Worm (Caenorhabditis elegans) whole organism, early embryonic: ENCODE results near the gene flp-14.
A peak's percentile ranks its signal among the peaks of the same experiment; 100 is the strongest.

Source experiments
- B0310.2 ChIP-seq: sonication (generic microtip); optimal IDR thresholded peaks from 2 replicates; lab custom pipeline; 2016; ENCODE audit warnings: mild to moderate bottlenecking, missing genetic modification characterization, missing compliant biosample characterization
- F13C5.2 ChIP-seq: sonication (generic microtip); optimal IDR thresholded peaks from 2 replicates; lab custom pipeline; 2017; ENCODE audit warnings: mild to moderate bottlenecking, missing genetic modification characterization, inconsistent platforms, missing compliant biosample characterization
- aly-1 ChIP-seq: sonication (generic microtip); optimal IDR thresholded peaks from 2 replicates; lab custom pipeline; 2016; ENCODE audit warnings: missing genetic modification characterization, missing compliant biosample characterization
- ama-1 ChIP-seq: fragments of 150-350 bp; optimal IDR thresholded peaks from 2 replicates; lab custom pipeline; 2014
- ceh-13 ChIP-seq: fragments of 200-800 bp; sonication (Bioruptor generic); optimal IDR thresholded peaks from 2 replicates; lab custom pipeline; 2018; ENCODE audit warnings: mild to moderate bottlenecking, missing genetic modification characterization, missing compliant biosample characterization
- ceh-36 ChIP-seq: sonication (generic microtip); optimal IDR thresholded peaks from 2 replicates; lab custom pipeline; 2016; ENCODE audit warnings: missing genetic modification characterization, inconsistent platforms, missing compliant biosample characterization
- ets-7 ChIP-seq: sonication (generic microtip); optimal IDR thresholded peaks from 2 replicates; lab custom pipeline; 2016; ENCODE audit warnings: missing genotype, missing genetic modification characterization, missing compliant biosample characterization
- flt-1 ChIP-seq: fragments of 200-800 bp; sonication (Bioruptor generic); IDR thresholded peaks from 2 replicates; pipeline ENCODE4 v1.3.6; 2022; ENCODE audit warnings: missing genetic modification characterization, missing compliant biosample characterization
- hmbx-1 ChIP-seq: sonication (generic microtip); optimal IDR thresholded peaks from 2 replicates; lab custom pipeline; 2016; ENCODE audit warnings: mild to moderate bottlenecking, missing genetic modification characterization, missing compliant biosample characterization
- hmg-4 ChIP-seq: fragments of 200-800 bp; sonication (Bioruptor generic); optimal IDR thresholded peaks from 2 replicates; lab custom pipeline; 2018; ENCODE audit warnings: mild to moderate bottlenecking, missing genetic modification characterization, missing compliant biosample characterization
- hnd-1 ChIP-seq: sonication (generic microtip); optimal IDR thresholded peaks from 2 replicates; lab custom pipeline; 2016; ENCODE audit warnings: missing genetic modification characterization, missing compliant biosample characterization
- pes-1 ChIP-seq: fragments of 200-800 bp; sonication (Bioruptor generic); IDR thresholded peaks from 2 replicates; pipeline ENCODE4 v1.3.6; 2022; ENCODE audit warnings: missing genetic modification reagents, missing genetic modification characterization, missing compliant biosample characterization
- scrt-1 ChIP-seq: fragments of 200-800 bp; sonication (Bioruptor generic); IDR thresholded peaks from 2 replicates; pipeline ENCODE4 v1.3.6; 2022; ENCODE audit warnings: missing genetic modification characterization, missing compliant biosample characterization
- sea-1 ChIP-seq: fragments of 200-800 bp; sonication (Bioruptor generic); conservative IDR thresholded peaks from 2 replicates; pipeline ENCODE4 v1.3.6; 2022; ENCODE audit warnings: missing genetic modification characterization, missing compliant biosample characterization
- tbx-11 ChIP-seq: fragments of 200-800 bp; sonication (Bioruptor generic); IDR thresholded peaks from 2 replicates; pipeline ENCODE4 v1.3.6; 2022; ENCODE audit warnings: missing genetic modification characterization, missing compliant biosample characterization
- tbx-37 ChIP-seq: fragments of 200-800 bp; sonication (Bioruptor generic); conservative IDR thresholded peaks from 2 replicates; pipeline ENCODE4 v1.3.6; 2022; ENCODE audit warnings: missing genetic modification reagents, missing genetic modification characterization, missing compliant biosample characterization
- tra-4 ChIP-seq: sonication (generic microtip); optimal IDR thresholded peaks from 2 replicates; lab custom pipeline; 2017; ENCODE audit warnings: missing genetic modification characterization, missing compliant biosample characterization

flp-14 gene

ce11 chrIII:12919882-12920281 is 9.6 kb downstream of the flp-14 start:
- TF ChIP-seq aly-1 (no peak), tbx-37 (GFP tag; lab: Robert Waterston, UW) (no peak), ama-1 (no peak), F13C5.2 (tag; lab: Kevin White, UChicago) (no peak), ets-7 (tag; lab: Kevin White, UChicago) (no peak), tra-4 (tag; lab: Kevin White, UChicago) (no peak), scrt-1 (GFP tag; lab: Robert Waterston, UW) (no peak), hnd-1 (no peak), flt-1 (no peak), ceh-13 (no peak), tbx-11 (GFP tag; lab: Robert Waterston, UW) (no peak), ceh-36 (no peak), hmg-4 (GFP tag; lab: Kevin White, UChicago) (no peak)

DNA sequence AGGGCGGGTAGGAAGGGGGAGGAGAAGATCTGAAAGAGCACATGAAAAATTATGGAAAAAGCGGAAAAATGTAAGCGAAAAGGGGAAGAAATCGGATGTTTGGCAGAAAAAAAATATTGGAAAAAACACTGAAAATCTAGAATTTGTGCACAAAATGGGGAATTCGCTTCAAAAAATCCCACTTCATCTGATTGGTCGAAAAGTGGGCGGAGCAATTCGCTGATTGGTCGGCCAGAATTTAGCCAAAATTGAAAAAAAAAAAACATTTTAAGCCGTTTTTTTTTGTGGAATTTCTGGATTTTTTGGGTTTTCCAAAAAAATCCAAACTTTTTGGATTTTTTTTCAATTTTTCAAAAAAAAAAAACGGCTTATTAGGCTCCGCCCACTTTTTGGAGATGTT is 10.5 kb downstream of the flp-14 start:
- no peak for TF ChIP-seq sea-1 (GFP tag; lab: Robert Waterston, UW)
- TF ChIP-seq hmg-4 (GFP tag; lab: Kevin White, UChicago), result no peak
- no peak for TF ChIP-seq ets-7 (tag; lab: Kevin White, UChicago)
- no peak for TF ChIP-seq hnd-1
- TF ChIP-seq tbx-11 (GFP tag; lab: Robert Waterston, UW), result no peak
- TF ChIP-seq F13C5.2 (tag; lab: Kevin White, UChicago), result no peak
- no peak for TF ChIP-seq pes-1 (GFP tag; lab: Robert Waterston, UW)
- TF ChIP-seq ceh-36, result no peak
- no peak for TF ChIP-seq B0310.2
- TF ChIP-seq tbx-37 (GFP tag; lab: Robert Waterston, UW), result no peak
- TF ChIP-seq tra-4 (tag; lab: Kevin White, UChicago), result no peak
- TF ChIP-seq hmbx-1 (tag; lab: Kevin White, UChicago), result no peak
- no peak for TF ChIP-seq flt-1
- no peak for TF ChIP-seq ama-1
- no peak for TF ChIP-seq aly-1
- TF ChIP-seq scrt-1 (GFP tag; lab: Robert Waterston, UW), result no peak
- TF ChIP-seq ceh-13, result no peak

ce11 chrIII:12925947-12926607 is 15.8 kb downstream of the flp-14 start, which contains the start of the genes npp-25 and mrps-10:
TSS of gene npp-25 (minus strand) at chrIII:12925997.
TSS of gene mrps-10 (plus strand) at chrIII:12926557.
- TF ChIP-seq F13C5.2 (tag; lab: Kevin White, UChicago) (peak; percentile 26), aly-1 (no peak)

DNA sequence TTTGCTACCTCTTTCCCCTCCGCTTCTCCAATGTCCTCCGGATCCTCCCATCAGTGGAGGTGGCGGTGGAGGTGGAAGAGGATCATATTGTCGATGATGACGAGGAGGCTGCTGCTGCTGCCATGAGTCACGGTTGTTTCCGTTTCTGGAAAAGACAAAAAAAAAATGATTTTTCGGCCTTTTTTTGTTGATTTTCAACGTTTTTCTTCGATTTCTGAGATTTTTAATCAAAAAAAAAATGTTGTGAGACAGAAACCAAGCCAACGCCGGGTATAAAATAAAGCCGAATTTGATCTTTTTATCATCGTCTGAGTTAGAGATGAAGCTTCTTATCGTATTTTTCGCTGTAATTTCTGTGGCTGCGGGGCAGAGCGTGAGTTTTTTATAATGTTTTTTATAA is 19.3 kb downstream of the flp-14 start, which contains the start of gene Y37D8A.19:
Gene Y37D8A.19, plus strand, starts transcription at position 301 of the 400 bp plus-strand sequence.
- TF ChIP-seq ets-7 (tag; lab: Kevin White, UChicago), result no peak
- no peak for TF ChIP-seq tbx-11 (GFP tag; lab: Robert Waterston, UW)
- no peak for TF ChIP-seq scrt-1 (GFP tag; lab: Robert Waterston, UW)
- TF ChIP-seq hnd-1, result no peak
- no peak for TF ChIP-seq aly-1
- TF ChIP-seq flt-1, result no peak
- no peak for TF ChIP-seq hmg-4 (GFP tag; lab: Kevin White, UChicago)
- no peak for TF ChIP-seq hmbx-1 (tag; lab: Kevin White, UChicago)
- TF ChIP-seq ceh-36, result no peak
- no peak for TF ChIP-seq F13C5.2 (tag; lab: Kevin White, UChicago)
- TF ChIP-seq pes-1 (GFP tag; lab: Robert Waterston, UW), result no peak
- TF ChIP-seq ceh-13, result no peak
- TF ChIP-seq tra-4 (tag; lab: Kevin White, UChicago), result no peak
- no peak for TF ChIP-seq ama-1
- TF ChIP-seq tbx-37 (GFP tag; lab: Robert Waterston, UW), result no peak
- no peak for TF ChIP-seq B0310.2
- no peak for TF ChIP-seq sea-1 (GFP tag; lab: Robert Waterston, UW)

- TF ChIP-seq flt-1 (no peak), B0310.2 (no peak), ceh-13 (no peak), scrt-1 (GFP tag; lab: Robert Waterston, UW) (no peak), hmg-4 (GFP tag; lab: Kevin White, UChicago) (no peak), sea-1 (GFP tag; lab: Robert Waterston, UW) (no peak), tbx-37 (GFP tag; lab: Robert Waterston, UW) (no peak), pes-1 (GFP tag; lab: Robert Waterston, UW) (no peak), ama-1 (no peak), hnd-1 (no peak), aly-1 (no peak), F13C5.2 (tag; lab: Kevin White, UChicago) (no peak), hmbx-1 (tag; lab: Kevin White, UChicago) (no peak), tbx-11 (GFP tag; lab: Robert Waterston, UW) (no peak), tra-4 (tag; lab: Kevin White, UChicago) (no peak), ets-7 (tag; lab: Kevin White, UChicago) (no peak), ceh-36 (no peak)
Measured at ce11 chrIII:12931108-12931507, 20.8 kb downstream of the flp-14 start.

DNA sequence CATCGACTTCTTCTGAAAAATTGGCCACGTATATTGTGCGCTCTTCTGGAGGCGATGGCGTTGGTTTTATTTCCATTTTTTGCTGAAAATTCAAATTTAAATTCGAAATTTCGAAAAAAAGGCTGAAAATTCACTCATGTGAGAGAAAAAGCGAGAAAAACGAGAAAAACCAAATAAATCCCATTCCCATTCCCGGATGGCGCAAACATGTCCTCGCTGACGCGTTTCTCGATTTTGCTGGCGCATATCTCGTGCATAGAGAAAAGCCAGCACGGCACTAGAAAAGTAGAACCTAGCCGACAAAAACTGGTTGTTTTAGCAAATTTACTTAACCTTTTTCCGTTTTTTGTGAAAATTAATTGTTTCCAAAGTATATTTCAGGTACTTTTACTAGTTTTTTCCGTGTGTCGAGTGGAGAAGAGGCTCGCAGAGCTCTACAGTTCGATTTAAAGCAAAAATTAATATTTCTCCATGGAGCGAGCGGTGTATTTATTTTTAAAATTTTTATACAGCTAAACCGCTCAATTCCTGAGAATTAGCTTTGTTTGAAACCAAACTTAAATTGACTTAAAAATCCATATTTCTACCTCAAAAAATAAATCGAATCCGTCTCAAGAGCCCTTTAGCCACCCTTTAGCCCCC is 21.6 kb downstream of the flp-14 start, which contains the start of gene rbm-7:
Gene rbm-7, minus strand, starts transcription at position 82 of the 642 bp plus-strand sequence.
- no peak for TF ChIP-seq hmg-4 (GFP tag; lab: Kevin White, UChicago)
- no peak for TF ChIP-seq ceh-36
- TF ChIP-seq F13C5.2 (tag; lab: Kevin White, UChicago), result no peak
- no peak for TF ChIP-seq aly-1
- TF ChIP-seq sea-1 (GFP tag; lab: Robert Waterston, UW), result no peak
- TF ChIP-seq B0310.2, result no peak
- no peak for TF ChIP-seq ets-7 (tag; lab: Kevin White, UChicago)
- TF ChIP-seq tra-4 (tag; lab: Kevin White, UChicago), result no peak
- TF ChIP-seq flt-1, result no peak
- TF ChIP-seq tbx-11 (GFP tag; lab: Robert Waterston, UW), result no peak
- no peak for TF ChIP-seq ama-1
- no peak for TF ChIP-seq ceh-13
- no peak for TF ChIP-seq hmbx-1 (tag; lab: Kevin White, UChicago)
- TF ChIP-seq scrt-1 (GFP tag; lab: Robert Waterston, UW), result no peak
- TF ChIP-seq tbx-37 (GFP tag; lab: Robert Waterston, UW), result no peak
- no peak for TF ChIP-seq hnd-1
- TF ChIP-seq pes-1 (GFP tag; lab: Robert Waterston, UW), result no peak
